Worm (Caenorhabditis elegans) whole organism, early embryonic: ENCODE data around the gene algn-8.

Source experiments
- B0310.2 ChIP-seq: sonication (generic microtip); optimal IDR thresholded peaks from 2 replicates; lab custom pipeline; 2016; ENCODE audit warnings: mild to moderate bottlenecking, missing genetic modification characterization, missing compliant biosample characterization
- ama-1 ChIP-seq: fragments of 150-350 bp; optimal IDR thresholded peaks from 2 replicates; lab custom pipeline; 2014
- ceh-36 ChIP-seq: sonication (generic microtip); optimal IDR thresholded peaks from 2 replicates; lab custom pipeline; 2016; ENCODE audit warnings: missing genetic modification characterization, inconsistent platforms, missing compliant biosample characterization
- hmg-4 ChIP-seq: fragments of 200-800 bp; sonication (Bioruptor generic); optimal IDR thresholded peaks from 2 replicates; lab custom pipeline; 2018; ENCODE audit warnings: mild to moderate bottlenecking, missing genetic modification characterization, missing compliant biosample characterization
- pes-1 ChIP-seq: fragments of 200-800 bp; sonication (Bioruptor generic); IDR thresholded peaks from 2 replicates; pipeline ENCODE4 v1.3.6; 2022; ENCODE audit warnings: missing genetic modification reagents, missing genetic modification characterization, missing compliant biosample characterization
- scrt-1 ChIP-seq: fragments of 200-800 bp; sonication (Bioruptor generic); IDR thresholded peaks from 2 replicates; pipeline ENCODE4 v1.3.6; 2022; ENCODE audit warnings: missing genetic modification characterization, missing compliant biosample characterization
- tbx-37 ChIP-seq: fragments of 200-800 bp; sonication (Bioruptor generic); conservative IDR thresholded peaks from 2 replicates; pipeline ENCODE4 v1.3.6; 2022; ENCODE audit warnings: missing genetic modification reagents, missing genetic modification characterization, missing compliant biosample characterization

- TF ChIP-seq hmg-4 (GFP tag; lab: Kevin White, UChicago), result no peak
- no peak for TF ChIP-seq pes-1
- TF ChIP-seq tbx-37 (GFP tag; lab: Robert Waterston, UW), result no peak
- no peak for TF ChIP-seq ama-1 (lab: Kevin White, UChicago)
- no peak for TF ChIP-seq scrt-1 (GFP tag; lab: Robert Waterston, UW)
- TF ChIP-seq ceh-36 (tag; lab: Kevin White, UChicago), result no peak
- no peak for TF ChIP-seq B0310.2
Measured at ce11 chrII:9920468-9920867, 34.2 kb upstream of the algn-8 start, which contains the start of gene pho-10.
